2 worm cellular contexts compared by ENCODE assay signal in genomic region chrV:8415113-8415530, ce11.
A peak's percentile ranks its signal among the peaks of the same experiment; 100 is the strongest.
TF ChIP-seq lines count a peak whose summit lies in the region.

No protein-coding gene starts in this region.

TF ChIP-seq in whole organism, L4 larva, 104 proteins besides CTCF, POLR2A, EP300 and RAD21:
- TF ChIP-seq spr-3 (GFP tag; optimal IDR thresholded peaks at IDR 0.05; lab: Kevin White, UChicago) (peak; percentile 42), php-3 (GFP tag; IDR thresholded peaks at IDR 0.05; lab: Robert Waterston, UW) (0 out of 2 replicates have a peak, but pooled peaks have one; percentile 5), gei-8 (GFP tag; optimal IDR thresholded peaks at IDR 0.05; lab: Kevin White, UChicago) (no peak), lin-38 (GFP tag; IDR thresholded peaks at IDR 0.05; lab: Robert Waterston, UW) (peak; percentile 70), nhr-102 (tag; optimal IDR thresholded peaks at IDR 0.05; lab: Kevin White, UChicago) (peak; percentile 38), snpc-1.2 (GFP tag; IDR thresholded peaks at IDR 0.05; lab: Robert Waterston, UW) (peak; percentile 58; the same call in 1 of the 2 replicates), sdz-12 (GFP tag; optimal IDR thresholded peaks at IDR 0.05; lab: Kevin White, UChicago) (no peak), Y75B8A.6 (GFP tag; IDR thresholded peaks at IDR 0.05; lab: Robert Waterston, UW) (no peak), nhr-48 (tag; optimal IDR thresholded peaks at IDR 0.05; lab: Kevin White, UChicago) (peak; percentile 29), F49E8.2 (tag; optimal IDR thresholded peaks at IDR 0.05; lab: Kevin White, UChicago; ENCODE audit: borderline replicate concordance) (peak; percentile 78), unc-130 (GFP tag; optimal IDR thresholded peaks at IDR 0.05; lab: Kevin White, UChicago) (peak; percentile 37), nhr-6 (tag; optimal IDR thresholded peaks at IDR 0.05; lab: Kevin White, UChicago) (no peak)

TF ChIP-seq in whole organism, young adult, 124 proteins besides CTCF, POLR2A, EP300 and RAD21 (continues in another document):
- TF ChIP-seq B0035.1 (tag; optimal IDR thresholded peaks at IDR 0.05; lab: Kevin White, UChicago) = peak; percentile 47
- no peak for TF ChIP-seq ztf-25 (GFP tag; IDR thresholded peaks at IDR 0.05; lab: Robert Waterston, UW)
- TF ChIP-seq egrh-3 (GFP tag; IDR thresholded peaks at IDR 0.05; lab: Robert Waterston, UW) = no peak
- no peak for TF ChIP-seq mxl-1 (tag; optimal IDR thresholded peaks at IDR 0.05; lab: Kevin White, UChicago)
- no peak; the same call in 1 of the 2 replicates for TF ChIP-seq egl-44 (GFP tag; IDR thresholded peaks at IDR 0.05; lab: Robert Waterston, UW)
- no peak for TF ChIP-seq mes-4 (tag; optimal IDR thresholded peaks at IDR 0.05; lab: Kevin White, UChicago)
- TF ChIP-seq Y67H2A.10 (GFP tag; conservative IDR thresholded peaks at IDR 0.05; lab: Robert Waterston, UW) = no peak
- TF ChIP-seq snpc-1.1 (tag; optimal IDR thresholded peaks at IDR 0.05; lab: Kevin White, UChicago; ENCODE audit: insufficient read depth) = peak; percentile 30
- peak; percentile 87 for TF ChIP-seq Y95B8A.8 (GFP tag; IDR thresholded peaks at IDR 0.05; lab: Robert Waterston, UW)
- 0 out of 2 replicates have a peak, but pooled peaks have one; percentile 62 for TF ChIP-seq Y56A3A.18 (GFP tag; IDR thresholded peaks at IDR 0.05; lab: Robert Waterston, UW)
- TF ChIP-seq ccch-3 (GFP tag; optimal IDR thresholded peaks at IDR 0.05; lab: Kevin White, UChicago) = no peak
- 0 out of 2 replicates have a peak, but pooled peaks have one; percentile 32 for TF ChIP-seq dox-1 (GFP tag; IDR thresholded peaks at IDR 0.05; lab: Robert Waterston, UW)
- TF ChIP-seq nfya-1 (tag; optimal IDR thresholded peaks at IDR 0.05; lab: Kevin White, UChicago; ENCODE audit: borderline replicate concordance, insufficient read depth) = no peak
- peak; percentile 38 for TF ChIP-seq pbrm-1 (GFP tag; IDR thresholded peaks at IDR 0.05; lab: Robert Waterston, UW)
- no peak for TF ChIP-seq F37B4.10 (GFP tag; IDR thresholded peaks at IDR 0.05; lab: Robert Waterston, UW)
- no peak for TF ChIP-seq F23B12.7 (tag; optimal IDR thresholded peaks at IDR 0.05; lab: Kevin White, UChicago; ENCODE audit: insufficient read depth)
- TF ChIP-seq nfya-2 (GFP tag; IDR thresholded peaks at IDR 0.05; lab: Robert Waterston, UW) = 0 out of 2 replicates have a peak, but pooled peaks have one; percentile 5
- no peak for TF ChIP-seq mel-28 (tag; optimal IDR thresholded peaks at IDR 0.05; lab: Kevin White, UChicago; ENCODE audit: borderline replicate concordance)
- TF ChIP-seq fkh-3 (tag; optimal IDR thresholded peaks at IDR 0.05; lab: Kevin White, UChicago) = peak; percentile 45
- no peak for TF ChIP-seq chd-7 (tag; optimal IDR thresholded peaks at IDR 0.05; lab: Kevin White, UChicago)
- no peak for TF ChIP-seq sea-2 (GFP tag; IDR thresholded peaks at IDR 0.05; lab: Robert Waterston, UW)
- TF ChIP-seq gei-17 (GFP tag; optimal IDR thresholded peaks at IDR 0.05; lab: Kevin White, UChicago) = no peak
- TF ChIP-seq ceh-91 (GFP tag; IDR thresholded peaks at IDR 0.05; lab: Robert Waterston, UW) = no peak
- no peak for TF ChIP-seq ztf-6 (GFP tag; IDR thresholded peaks at IDR 0.05; lab: Robert Waterston, UW)
- no peak for TF ChIP-seq bed-2 (GFP tag; IDR thresholded peaks at IDR 0.05; lab: Robert Waterston, UW)
- TF ChIP-seq ZK185.1 (tag; optimal IDR thresholded peaks at IDR 0.05; lab: Kevin White, UChicago; ENCODE audit: poor library complexity, severe bottlenecking) = no peak
- TF ChIP-seq mcd-1 (GFP tag; IDR thresholded peaks at IDR 0.05; lab: Robert Waterston, UW) = peak; percentile 43; the same call in 1 of the 2 replicates
- no peak for TF ChIP-seq nhr-120 (GFP tag; IDR thresholded peaks at IDR 0.05; lab: Robert Waterston, UW)
- no peak for TF ChIP-seq bed-1 (GFP tag; IDR thresholded peaks at IDR 0.05; lab: Robert Waterston, UW)
- peak; percentile 95 for TF ChIP-seq B0336.3 (GFP tag; IDR thresholded peaks at IDR 0.05; lab: Robert Waterston, UW)
- TF ChIP-seq F10E7.11 (tag; optimal IDR thresholded peaks at IDR 0.05; lab: Kevin White, UChicago) = peak; percentile 54
- peak; percentile 86 for TF ChIP-seq madf-6 (GFP tag; IDR thresholded peaks at IDR 0.05; lab: Robert Waterston, UW)
- peak in 1 of 2 experiments; percentile 2 for TF ChIP-seq rec-8 (tag; optimal IDR thresholded peaks at IDR 0.05; lab: Kevin White, UChicago)
- TF ChIP-seq rcor-1 (GFP tag; IDR thresholded peaks at IDR 0.05; lab: Robert Waterston, UW) = peak; percentile 71
- TF ChIP-seq snpc-3.4 (tag; optimal IDR thresholded peaks at IDR 0.05; lab: Kevin White, UChicago) = no peak
- no peak for TF ChIP-seq F55B11.4 (tag; optimal IDR thresholded peaks at IDR 0.05; lab: Kevin White, UChicago; ENCODE audit: borderline replicate concordance, insufficient read depth)
- no peak for TF ChIP-seq madf-10 (tag; optimal IDR thresholded peaks at IDR 0.05; lab: Kevin White, UChicago)
- TF ChIP-seq die-1 (tag; optimal IDR thresholded peaks at IDR 0.05; lab: Kevin White, UChicago) = no peak
- peak; percentile 69 for TF ChIP-seq F33H1.4 (GFP tag; IDR thresholded peaks at IDR 0.05; lab: Robert Waterston, UW)
- no peak for TF ChIP-seq zfh-2 (GFP tag; conservative IDR thresholded peaks at IDR 0.05; lab: Robert Waterston, UW)
- TF ChIP-seq nhr-27 (tag; optimal IDR thresholded peaks at IDR 0.05; lab: Kevin White, UChicago) = no peak
- no peak for TF ChIP-seq egl-18 (GFP tag; IDR thresholded peaks at IDR 0.05; lab: Robert Waterston, UW)
- no peak for TF ChIP-seq lir-1 (GFP tag; conservative IDR thresholded peaks at IDR 0.05; lab: Robert Waterston, UW)
- no peak for TF ChIP-seq tbx-9 (tag; optimal IDR thresholded peaks at IDR 0.05; lab: Kevin White, UChicago; ENCODE audit: borderline replicate concordance)
- TF ChIP-seq cebp-1 (GFP tag; IDR thresholded peaks at IDR 0.05; lab: Robert Waterston, UW) = no peak
- TF ChIP-seq cebp-1 (tag; optimal IDR thresholded peaks at IDR 0.05; lab: Kevin White, UChicago) = peak; percentile 68
- no peak for TF ChIP-seq ets-4 (GFP tag; optimal IDR thresholded peaks at IDR 0.05; lab: Kevin White, UChicago)
- peak; percentile 27 for TF ChIP-seq repo-1 (tag; optimal IDR thresholded peaks at IDR 0.05; lab: Kevin White, UChicago)
- TF ChIP-seq madf-3 (GFP tag; IDR thresholded peaks at IDR 0.05; lab: Robert Waterston, UW) = peak; percentile 86
- 0 out of 2 replicates have a peak, but pooled peaks have one; percentile 58 for TF ChIP-seq ztf-28 (GFP tag; IDR thresholded peaks at IDR 0.05; lab: Robert Waterston, UW)
- no peak for TF ChIP-seq somi-1 (GFP tag; optimal IDR thresholded peaks at IDR 0.05; lab: Kevin White, UChicago)
- TF ChIP-seq Y53G8AR.9 (GFP tag; conservative IDR thresholded peaks at IDR 0.05; lab: Robert Waterston, UW) = peak; percentile 88
- TF ChIP-seq efl-1 (GFP tag; optimal IDR thresholded peaks at IDR 0.05; lab: Kevin White, UChicago) = peak; percentile 33
- no peak for TF ChIP-seq pha-4 (tag; optimal IDR thresholded peaks at IDR 0.05; lab: Kevin White, UChicago)
- TF ChIP-seq snpc-4 (GFP tag; optimal IDR thresholded peaks at IDR 0.05; lab: Kevin White, UChicago) = no peak
- peak in 2 of 4 experiments; percentile 44 to 52 for TF ChIP-seq snpc-4 (tag; optimal IDR thresholded peaks at IDR 0.05; lab: Kevin White, UChicago)
- no peak for TF ChIP-seq T26A5.8 (tag; optimal IDR thresholded peaks at IDR 0.05; lab: Kevin White, UChicago)
- TF ChIP-seq akir-1 (GFP tag; optimal IDR thresholded peaks at IDR 0.05; lab: Kevin White, UChicago) = no peak
- TF ChIP-seq lsl-1 (GFP tag; optimal IDR thresholded peaks at IDR 0.05; lab: Kevin White, UChicago) = peak; percentile 71
- no peak for TF ChIP-seq ceh-27 (GFP tag; optimal IDR thresholded peaks at IDR 0.05; lab: Kevin White, UChicago)
- peak in 1 of 3 experiments; percentile 9 for TF ChIP-seq lin-35 (GFP tag; optimal IDR thresholded peaks at IDR 0.05; lab: Kevin White, UChicago)
- TF ChIP-seq K11D2.4 (GFP tag; IDR thresholded peaks at IDR 0.05; lab: Robert Waterston, UW) = no peak
- TF ChIP-seq F22D6.2 (tag; optimal IDR thresholded peaks at IDR 0.05; lab: Kevin White, UChicago) = no peak
- peak; percentile 65; the same call in 1 of the 2 replicates for TF ChIP-seq F39B2.1 (GFP tag; IDR thresholded peaks at IDR 0.05; lab: Robert Waterston, UW)
- no peak for TF ChIP-seq ama-1 (optimal IDR thresholded peaks at IDR 0.05; lab: Kevin White, UChicago)
- peak in 1 of 2 experiments; percentile 33 for TF ChIP-seq ama-1 (GFP tag; optimal IDR thresholded peaks at IDR 0.05; lab: Kevin White, UChicago)
- TF ChIP-seq hsf-1 (GFP tag; IDR thresholded peaks at IDR 0.05; lab: Robert Waterston, UW) = peak; percentile 85
- no peak for TF ChIP-seq K12H6.12 (tag; optimal IDR thresholded peaks at IDR 0.05; lab: Kevin White, UChicago)
- TF ChIP-seq hlh-12 (tag; optimal IDR thresholded peaks at IDR 0.05; lab: Kevin White, UChicago) = no peak
- 0 out of 2 replicates have a peak, but pooled peaks have one; percentile 20 for TF ChIP-seq cebp-2 (GFP tag; IDR thresholded peaks at IDR 0.05; lab: Robert Waterston, UW)
- no peak for TF ChIP-seq lsy-27 (tag; optimal IDR thresholded peaks at IDR 0.05; lab: Kevin White, UChicago; ENCODE audit: borderline replicate concordance, insufficient read depth)
- TF ChIP-seq hrde-1 (tag; optimal IDR thresholded peaks at IDR 0.05; lab: Kevin White, UChicago; ENCODE audit: borderline replicate concordance) = peak; percentile 79
- TF ChIP-seq Y79H2A.3 (GFP tag; conservative IDR thresholded peaks at IDR 0.05; lab: Robert Waterston, UW) = peak; percentile 94
- TF ChIP-seq C17E4.6 (GFP tag; IDR thresholded peaks at IDR 0.05; lab: Robert Waterston, UW) = no peak; the same call in 1 of the 2 replicates
- peak; percentile 80 for TF ChIP-seq F52B5.7 (tag; optimal IDR thresholded peaks at IDR 0.05; lab: Kevin White, UChicago)
- no peak for TF ChIP-seq nhr-90 (tag; optimal IDR thresholded peaks at IDR 0.05; lab: Kevin White, UChicago)
- no peak for TF ChIP-seq lag-1 (GFP tag; IDR thresholded peaks at IDR 0.05; lab: Robert Waterston, UW)
- TF ChIP-seq ekl-4 (GFP tag; IDR thresholded peaks at IDR 0.05; lab: Robert Waterston, UW) = peak; percentile 87
- no peak for TF ChIP-seq attf-3 (GFP tag; conservative IDR thresholded peaks at IDR 0.05; lab: Robert Waterston, UW)

Comparison
In these comparisons a context has a peak if more than half of its experiments do, and no peak if none do; other contexts are left out.
1. Of the 7 proteins assayed by ChIP-seq in both whole organism, young adult and whole organism, L4 larva: peak only in whole organism, young adult: none; only in whole organism, L4 larva: none; in both: F49E8.2 and unc-130; in neither: 3; mixed calls (peak in some experiments, not most) for 2.